Worm (Caenorhabditis elegans) whole organism, L4/young adult: Measurements from ENCODE around the gene unc-42.

Source experiments
- W03F9.2 ChIP-seq: fragments of 150-350 bp; optimal IDR thresholded peaks from 2 replicates; lab custom pipeline; 2014; ENCODE audit warnings: missing biosample characterization, missing genetic modification characterization
- dao-5 ChIP-seq: sonication (generic microtip); optimal IDR thresholded peaks from 2 replicates; lab custom pipeline; 2016; ENCODE audit warnings: missing genotype, missing genetic modification characterization, moderate library complexity, missing compliant biosample characterization
- him-1 ChIP-seq: sonication (generic microtip); optimal IDR thresholded peaks from 2 replicates; lab custom pipeline; 2016; ENCODE audit warnings: missing genotype, missing genetic modification reagents, missing genetic modification characterization, missing compliant biosample characterization

DNA sequence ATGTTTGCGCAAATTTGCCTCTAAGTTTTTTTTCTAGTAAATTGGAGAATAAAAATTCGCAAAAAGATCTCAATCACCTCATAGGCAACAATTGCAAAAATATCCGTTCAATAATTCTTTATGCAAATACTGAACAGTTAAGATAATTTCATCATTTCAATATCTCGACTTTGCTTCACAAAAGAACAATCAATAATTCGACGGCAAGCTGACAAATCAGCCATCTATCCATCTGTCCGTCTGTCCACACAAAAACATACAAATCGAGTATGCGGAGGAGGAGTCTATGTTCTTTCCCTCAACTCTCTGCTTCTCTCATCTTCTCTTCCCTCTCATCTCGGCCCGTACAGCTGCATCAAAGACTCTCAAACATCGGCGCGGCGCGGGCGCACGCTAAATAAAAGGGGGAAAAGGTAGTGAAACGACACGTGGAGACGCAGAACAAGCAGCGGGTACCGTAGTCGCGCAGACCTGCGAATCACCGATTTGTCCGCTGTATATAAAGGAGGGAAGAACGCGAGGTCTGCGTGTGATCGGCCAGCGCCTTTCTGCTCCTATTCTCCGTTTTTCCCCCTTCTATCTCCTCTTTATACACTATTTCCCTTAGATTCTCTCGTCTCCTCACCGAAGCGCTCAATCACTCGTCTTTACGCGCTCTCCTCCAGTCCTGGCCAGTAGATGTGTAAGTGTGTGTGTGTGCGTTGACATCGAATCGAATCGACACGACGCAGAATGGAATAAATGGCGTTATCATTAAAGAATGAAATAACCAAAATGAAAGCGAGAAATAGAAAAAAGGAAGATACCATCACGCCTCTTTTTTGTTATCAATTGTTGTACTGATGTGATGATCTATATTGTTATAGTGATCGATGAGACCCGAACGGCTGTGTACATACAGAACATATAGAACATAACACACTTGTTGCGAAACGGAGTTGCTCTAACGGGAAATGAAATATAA lies 38.2 kb downstream of the unc-42 start:
- TF ChIP-seq him-1 (tag; lab: Kevin White, UChicago) (peak; percentile 96), dao-5 (tag; lab: Kevin White, UChicago) (peak; percentile 39), W03F9.2 (tag; lab: Kevin White, UChicago) (peak; percentile 38)
